Worm (Caenorhabditis elegans) whole organism, mixed stage, embryonic: ENCODE data around the gene mpst-2.

Source experiments
- M03D4.4 ChIP-seq: sonication (generic microtip); optimal IDR thresholded peaks from 2 replicates; lab custom pipeline; 2017; ENCODE audit warnings: mild to moderate bottlenecking, missing genetic modification characterization, missing compliant biosample characterization
- bed-3 ChIP-seq: fragments of 200-800 bp; sonication (Bioruptor generic); optimal IDR thresholded peaks from 3 replicates; lab custom pipeline; 2018; ENCODE audit warnings: mild to moderate bottlenecking, missing genetic modification characterization, moderate library complexity, missing compliant biosample characterization
- blmp-1 ChIP-seq: fragments of 150-350 bp; optimal IDR thresholded peaks from 2 replicates; lab custom pipeline; 2014; ENCODE audit warnings: missing biosample characterization, missing genetic modification characterization
- ceh-39 ChIP-seq: fragments of 150-350 bp; optimal IDR thresholded peaks from 2 replicates; lab custom pipeline; 2014; ENCODE audit warnings: missing biosample characterization, missing genetic modification characterization
- ceh-43 ChIP-seq: fragments of 200-800 bp; sonication (Bioruptor generic); optimal IDR thresholded peaks from 2 replicates; lab custom pipeline; 2018; ENCODE audit warnings: mild to moderate bottlenecking, missing genetic modification characterization, moderate library complexity, missing compliant biosample characterization
- ceh-83 ChIP-seq: fragments of 200-800 bp; sonication (Bioruptor generic); optimal IDR thresholded peaks from 2 replicates; lab custom pipeline; 2018; ENCODE audit warnings: mild to moderate bottlenecking, missing genetic modification characterization, missing compliant biosample characterization
- cnd-1 ChIP-seq: fragments of 200-800 bp; sonication (Bioruptor generic); optimal IDR thresholded peaks from 2 replicates; lab custom pipeline; 2018; ENCODE audit warnings: mild to moderate bottlenecking, missing genetic modification characterization, missing compliant biosample characterization
- drap-1 ChIP-seq: fragments of 200-800 bp; sonication (Bioruptor generic); optimal IDR thresholded peaks from 3 replicates; lab custom pipeline; 2018; ENCODE audit warnings: mild to moderate bottlenecking, missing genetic modification characterization, missing compliant biosample characterization
- elt-1 ChIP-seq: sonication (generic microtip); optimal IDR thresholded peaks from 2 replicates; lab custom pipeline; 2017; ENCODE audit warnings: missing genetic modification characterization, mild to moderate bottlenecking, missing compliant biosample characterization, antibody characterized with exemption, moderate library complexity, borderline replicate concordance; ENCODE audit not compliant: insufficient read depth
- elt-3 ChIP-seq: fragments of 150-350 bp; optimal IDR thresholded peaks from 2 replicates; lab custom pipeline; 2014; ENCODE audit warnings: missing biosample characterization, missing genetic modification characterization
- flh-1 ChIP-seq: fragments of 200-800 bp; sonication (Bioruptor generic); optimal IDR thresholded peaks from 2 replicates; lab custom pipeline; 2018; ENCODE audit warnings: mild to moderate bottlenecking, missing genetic modification characterization, moderate library complexity, missing compliant biosample characterization
- ham-2 ChIP-seq: fragments of 200-800 bp; sonication (Bioruptor generic); optimal IDR thresholded peaks from 2 replicates; lab custom pipeline; 2018; ENCODE audit warnings: mild to moderate bottlenecking, missing genetic modification characterization, missing compliant biosample characterization
- hlh-1 ChIP-seq: fragments of 150-350 bp; optimal IDR thresholded peaks from 2 replicates; lab custom pipeline; 2014; ENCODE audit warnings: missing biosample characterization, missing genetic modification reagents, missing genetic modification characterization
- lin-32 ChIP-seq: fragments of 200-800 bp; sonication (Bioruptor generic); optimal IDR thresholded peaks from 2 replicates; lab custom pipeline; 2018; ENCODE audit warnings: mild to moderate bottlenecking, missing genetic modification characterization, missing compliant biosample characterization
- lsy-2 ChIP-seq: fragments of 150-350 bp; optimal IDR thresholded peaks from 2 replicates; lab custom pipeline; 2014; ENCODE audit warnings: missing biosample characterization, missing genetic modification characterization
- mab-5 ChIP-seq: fragments of 150-350 bp; optimal IDR thresholded peaks from 2 replicates; lab custom pipeline; 2014; ENCODE audit warnings: missing biosample characterization, missing genetic modification characterization
- mls-2 ChIP-seq: sonication (generic microtip); optimal IDR thresholded peaks from 2 replicates; lab custom pipeline; 2016; ENCODE audit warnings: mild to moderate bottlenecking, missing genetic modification characterization, moderate library complexity, missing compliant biosample characterization
- nhr-12 ChIP-seq: fragments of 150-350 bp; optimal IDR thresholded peaks from 2 replicates; lab custom pipeline; 2014; ENCODE audit warnings: missing biosample characterization, missing genetic modification characterization
- nhr-2 ChIP-seq: fragments of 150-350 bp; optimal IDR thresholded peaks from 2 replicates; lab custom pipeline; 2014; ENCODE audit warnings: missing biosample characterization, missing genetic modification characterization
- nhr-237 ChIP-seq: fragments of 150-350 bp; optimal IDR thresholded peaks from 2 replicates; lab custom pipeline; 2014; ENCODE audit warnings: missing biosample characterization, missing genetic modification characterization
- nhr-76 ChIP-seq: sonication (generic microtip); optimal IDR thresholded peaks from 2 replicates; lab custom pipeline; 2017; ENCODE audit warnings: missing biosample characterization, missing genetic modification characterization
- pha-4 ChIP-seq: fragments of 150-350 bp; optimal IDR thresholded peaks from 2 replicates; lab custom pipeline; 2018; ENCODE audit warnings: missing biosample characterization, missing genetic modification reagents, missing genetic modification characterization
- sem-2 ChIP-seq: fragments of 200-800 bp; sonication (Bioruptor generic); optimal IDR thresholded peaks from 2 replicates; lab custom pipeline; 2018; ENCODE audit warnings: mild to moderate bottlenecking, missing genetic modification characterization, missing compliant biosample characterization
- snpc-4 ChIP-seq: fragments of 150-350 bp; optimal IDR thresholded peaks from 2 replicates; lab custom pipeline; 2014; ENCODE audit warnings: missing biosample characterization, missing genetic modification characterization
- sptf-1 ChIP-seq: sonication (generic microtip); optimal IDR thresholded peaks from 2 replicates; lab custom pipeline; 2017; ENCODE audit warnings: mild to moderate bottlenecking, missing genetic modification characterization, moderate library complexity, missing compliant biosample characterization
- unc-120 ChIP-seq: sonication (generic microtip); optimal IDR thresholded peaks from 2 replicates; lab custom pipeline; 2017; ENCODE audit warnings: missing genetic modification characterization, missing compliant biosample characterization; ENCODE audit not compliant: poor library complexity, severe bottlenecking
- unc-62 ChIP-seq: fragments of 150-350 bp; optimal IDR thresholded peaks from 2 replicates; lab custom pipeline; 2014; ENCODE audit warnings: missing biosample characterization, missing genetic modification reagents, missing genetic modification characterization
- zip-8 ChIP-seq: fragments of 150-350 bp; optimal IDR thresholded peaks from 2 replicates; lab custom pipeline; 2014; ENCODE audit warnings: missing biosample characterization, missing genetic modification characterization
- ztf-11 ChIP-seq: fragments of 150-350 bp; optimal IDR thresholded peaks from 2 replicates; lab custom pipeline; 2014; ENCODE audit warnings: missing biosample characterization, missing genetic modification characterization

Gene mpst-2

ce11 chrV:14928248-14928647 lies 35.0 kb upstream of the mpst-2 start, which contains the start of gene srg-55:
srg-55 (minus strand) TSS chrV:14928348.
- no peak for TF ChIP-seq mab-5 (tag; lab: Kevin White, UChicago)
- TF ChIP-seq blmp-1 (tag; lab: Kevin White, UChicago): no peak
- no peak for TF ChIP-seq zip-8
- TF ChIP-seq mls-2 (tag; lab: Kevin White, UChicago): no peak
- TF ChIP-seq snpc-4 (tag; lab: Kevin White, UChicago): no peak
- TF ChIP-seq flh-1 (GFP tag; lab: Kevin White, UChicago): no peak
- TF ChIP-seq, all 35 proteins: peak for 0

DNA sequence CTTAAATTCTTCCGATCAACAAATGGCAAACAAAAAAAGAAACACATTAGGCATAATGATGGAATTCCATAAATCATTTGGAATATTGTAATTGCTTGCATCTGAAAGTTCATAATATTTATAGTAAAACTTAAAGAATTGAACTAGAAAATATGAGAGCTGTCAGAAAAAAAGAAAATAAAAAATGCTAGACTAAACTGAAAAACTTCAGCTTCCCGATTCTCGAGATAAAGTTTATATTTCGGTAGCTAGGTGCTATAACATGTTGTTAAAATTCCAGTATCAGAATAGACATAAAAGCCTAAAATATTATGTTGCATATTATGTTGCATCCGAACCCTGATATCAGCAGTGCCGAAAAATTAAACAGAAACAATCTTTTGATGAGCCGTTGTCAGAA lies 30.8 kb upstream of the mpst-2 start, which contains the start of gene srg-54:
srg-54 (minus strand) TSS at position 101 of the 400 bp plus-strand sequence.
- TF ChIP-seq nhr-12 (tag; lab: Kevin White, UChicago) (no peak), mab-5 (tag; lab: Kevin White, UChicago) (no peak), zip-8 (no peak), lsy-2 (tag; lab: Kevin White, UChicago) (no peak), unc-62 (GFP tag; lab: Kevin White, UChicago) (no peak), ceh-39 (tag; lab: Kevin White, UChicago) (no peak), ztf-11 (tag; lab: Kevin White, UChicago) (no peak), ceh-83 (GFP tag; lab: Kevin White, UChicago) (no peak), blmp-1 (tag; lab: Kevin White, UChicago) (no peak), nhr-2 (tag; lab: Kevin White, UChicago) (no peak), lin-32 (GFP tag; lab: Kevin White, UChicago) (no peak), ham-2 (no peak), elt-3 (tag; lab: Kevin White, UChicago) (no peak), unc-120 (tag; lab: Kevin White, UChicago) (no peak), cnd-1 (no peak)

- TF ChIP-seq M03D4.4 (tag; lab: Kevin White, UChicago) (no peak), unc-62 (GFP tag; lab: Kevin White, UChicago) (no peak)
Observed at ce11 chrV:14921509-14921908, 28.3 kb upstream of the mpst-2 start, which contains the start of gene zmp-4. zmp-4 (minus strand) TSS chrV:14921609.

- no peak for TF ChIP-seq nhr-76
- TF ChIP-seq nhr-237: no peak
- no peak for TF ChIP-seq cnd-1
- TF ChIP-seq elt-1: no peak
- TF ChIP-seq mls-2 (tag; lab: Kevin White, UChicago): no peak
- TF ChIP-seq sptf-1 (tag; lab: Kevin White, UChicago): no peak
- no peak for TF ChIP-seq unc-120 (tag; lab: Kevin White, UChicago)
- no peak for TF ChIP-seq nhr-2 (tag; lab: Kevin White, UChicago)
- TF ChIP-seq M03D4.4 (tag; lab: Kevin White, UChicago): no peak
- no peak for TF ChIP-seq lsy-2 (tag; lab: Kevin White, UChicago)
- no peak for TF ChIP-seq nhr-12 (tag; lab: Kevin White, UChicago)
- TF ChIP-seq ceh-43 (GFP tag; lab: Kevin White, UChicago): no peak
Observed at ce11 chrV:14915599-14915998, 22.3 kb upstream of the mpst-2 start, which contains the start of gene H12D21.11. H12D21.11 (plus strand) TSS chrV:14915899.

DNA sequence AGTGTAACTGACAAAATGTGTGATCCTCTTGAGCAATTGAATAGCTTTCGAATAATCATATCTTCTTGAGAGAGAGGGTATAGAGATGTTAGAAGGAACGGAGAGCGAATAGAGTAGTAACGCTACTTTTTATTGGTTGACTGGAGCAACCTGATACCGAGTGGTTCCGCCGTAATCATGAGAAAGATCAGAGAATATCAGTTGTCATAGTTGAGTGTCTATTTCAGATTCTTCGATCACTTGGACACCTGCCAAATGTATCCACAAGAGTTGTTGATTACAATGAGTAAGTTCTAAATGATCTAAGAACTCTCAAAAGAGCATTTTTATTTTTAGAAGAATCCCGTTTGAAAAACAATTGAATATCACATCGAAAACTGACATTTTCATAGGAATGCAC lies 17.5 kb upstream of the mpst-2 start:
- no peak for TF ChIP-seq sem-2
- TF ChIP-seq unc-120 (tag; lab: Kevin White, UChicago): no peak
- TF ChIP-seq hlh-1 (tag; lab: Kevin White, UChicago): no peak
- TF ChIP-seq pha-4 (tag; lab: Kevin White, UChicago): no peak
- TF ChIP-seq mab-5 (tag; lab: Kevin White, UChicago): no peak
- TF ChIP-seq unc-62 (GFP tag; lab: Kevin White, UChicago): no peak
- no peak for TF ChIP-seq lin-32 (GFP tag; lab: Kevin White, UChicago)
- no peak for TF ChIP-seq snpc-4 (tag; lab: Kevin White, UChicago)
- TF ChIP-seq lsy-2 (tag; lab: Kevin White, UChicago): no peak
- no peak for TF ChIP-seq nhr-2 (tag; lab: Kevin White, UChicago)
- no peak for TF ChIP-seq bed-3 (GFP tag; lab: Kevin White, UChicago)
- no peak for TF ChIP-seq drap-1 (GFP tag; lab: Kevin White, UChicago)
- TF ChIP-seq zip-8: no peak
- TF ChIP-seq ceh-39 (tag; lab: Kevin White, UChicago): no peak
- no peak for TF ChIP-seq blmp-1 (tag; lab: Kevin White, UChicago)
- TF ChIP-seq cnd-1: no peak
- TF ChIP-seq ham-2: no peak
- TF ChIP-seq, all 35 proteins: peak for 0
